Fruit fly (Drosophila melanogaster): ENCODE results near the gene CG31810.

The CG31810 gene

DNA sequence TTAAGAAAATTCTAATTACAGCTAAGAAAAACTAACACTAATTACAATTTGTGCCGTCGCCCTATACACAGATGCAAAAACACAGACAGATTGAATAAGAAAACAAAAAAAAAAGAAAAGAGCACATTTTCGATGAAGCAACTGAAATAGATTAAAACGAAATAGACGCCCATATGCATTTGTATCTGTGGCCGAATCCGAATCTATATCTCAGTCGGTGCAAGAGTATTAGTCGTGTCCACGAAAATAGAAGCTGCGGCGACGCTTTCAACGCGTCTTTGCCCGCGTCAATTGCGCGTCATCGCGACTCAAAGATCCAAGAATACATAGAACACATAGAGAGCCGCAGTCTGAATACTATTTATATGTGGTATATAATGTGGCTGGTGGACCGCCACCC is 22.8 kb upstream of the CG31810 start:
- TF ChIP-seq CG17801 (GFP tag; optimal IDR thresholded peaks at IDR 0.05; ENCODE audit: partially characterized antibody): no peak

DNA sequence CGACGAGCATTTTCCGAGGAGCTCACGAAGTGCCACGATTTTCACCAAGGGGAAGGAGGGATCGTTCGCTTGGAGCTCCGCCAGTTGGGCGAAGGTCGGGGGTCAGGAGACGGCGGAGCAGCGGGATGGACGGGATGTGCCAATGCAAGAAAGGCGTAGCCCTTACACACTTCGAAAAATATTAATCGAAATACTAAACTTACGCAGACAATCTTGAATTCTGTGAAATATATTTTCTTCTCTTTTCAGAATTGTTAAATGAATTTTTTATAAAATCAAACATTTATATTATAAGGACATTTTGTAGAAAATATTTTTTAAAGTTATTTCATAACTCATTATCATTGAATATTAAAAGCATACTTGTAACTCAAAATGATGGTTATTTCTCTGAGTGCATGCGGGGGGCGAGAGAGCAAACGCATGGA is 16.7 kb upstream of the CG31810 start:
- TF ChIP-seq CG17801 (GFP tag; optimal IDR thresholded peaks at IDR 0.05; ENCODE audit: partially characterized antibody): no peak

DNA sequence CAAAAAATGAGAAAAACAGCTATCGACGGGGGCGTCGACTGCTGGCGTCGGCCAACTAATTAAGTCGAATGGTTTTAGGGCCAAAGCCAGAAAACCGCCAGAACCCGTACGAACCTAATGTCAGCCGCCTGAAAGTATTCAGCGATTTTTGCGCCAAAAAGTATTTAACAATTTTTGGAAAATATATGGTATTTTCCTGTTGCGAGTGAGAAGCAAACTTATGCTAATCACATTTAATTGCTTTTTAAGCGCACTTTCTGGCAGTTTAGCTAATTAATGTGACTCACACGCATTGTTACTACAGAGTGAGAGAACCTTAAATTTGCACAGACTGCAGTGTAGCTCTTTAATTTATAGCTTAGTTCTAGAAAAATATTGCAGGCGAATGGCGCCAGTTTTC is 10.4 kb upstream of the CG31810 start:
- no peak for TF ChIP-seq CG17801 (GFP tag; optimal IDR thresholded peaks at IDR 0.05; ENCODE audit: partially characterized antibody)

DNA sequence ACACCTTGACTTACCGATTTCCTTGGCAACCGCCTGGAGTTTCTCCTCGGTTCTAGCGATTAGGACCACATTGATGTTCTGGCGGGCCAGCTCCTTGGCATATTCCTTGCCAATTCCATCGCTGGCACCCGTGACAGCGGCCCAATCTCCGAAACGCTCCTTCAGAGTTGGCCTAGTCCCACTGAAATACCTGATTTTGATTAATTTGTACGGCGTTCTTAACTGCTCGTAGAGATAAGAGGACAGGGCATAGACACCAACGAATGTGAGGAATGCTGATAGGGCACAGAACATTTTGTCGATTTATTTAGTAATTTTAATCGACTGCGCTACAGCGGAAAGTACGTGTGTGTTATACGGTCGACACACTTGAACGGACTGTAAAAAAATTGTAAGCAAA is 9.0 kb upstream of the CG31810 start, which contains the start of gene CG6012:
TSS of gene CG6012 (minus strand) at position 364 of the 400 bp plus-strand sequence.
- no peak for TF ChIP-seq CG17801 (GFP tag; optimal IDR thresholded peaks at IDR 0.05; ENCODE audit: partially characterized antibody)

DNA sequence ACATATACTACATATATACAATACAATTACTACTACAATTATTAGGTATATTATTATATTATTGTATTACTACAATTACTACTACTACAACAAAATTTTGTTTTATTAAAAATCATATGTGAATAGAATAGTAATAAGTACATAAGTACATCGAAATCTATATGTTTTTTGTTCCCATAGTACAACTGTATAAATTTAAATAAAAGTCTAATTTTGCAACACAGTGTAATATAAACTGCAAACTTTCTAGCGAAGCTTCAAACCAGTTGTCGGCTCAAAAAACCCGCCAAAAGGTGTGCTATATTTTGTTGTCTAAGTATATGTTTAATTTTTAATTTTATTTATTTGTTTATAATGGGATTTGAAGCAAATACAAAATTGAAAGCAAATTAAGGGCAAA is 7.4 kb upstream of the CG31810 start:
- TF ChIP-seq CG17801 (GFP tag; optimal IDR thresholded peaks at IDR 0.05; ENCODE audit: partially characterized antibody): no peak

DNA sequence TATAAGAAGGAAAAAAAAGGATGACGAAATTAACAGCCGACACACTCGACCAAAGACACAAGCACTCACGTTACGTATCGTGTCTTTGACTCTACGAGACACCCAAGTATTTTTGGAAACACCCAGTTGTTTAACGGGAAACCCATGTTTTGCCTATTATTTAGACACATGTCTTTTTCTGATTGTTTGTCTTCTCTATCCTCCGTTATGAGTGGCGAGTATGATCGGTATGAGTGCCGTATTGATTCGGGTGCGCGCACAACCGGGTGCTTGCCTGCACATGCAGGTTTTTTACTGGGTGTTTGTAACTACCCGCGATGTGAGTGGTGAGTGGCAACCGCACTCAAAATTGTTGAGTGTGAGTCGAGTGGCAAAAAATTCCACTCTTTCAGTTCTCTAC is 6.9 kb upstream of the CG31810 start:
- TF ChIP-seq CG17801 (GFP tag; optimal IDR thresholded peaks at IDR 0.05; ENCODE audit: partially characterized antibody): no peak

DNA sequence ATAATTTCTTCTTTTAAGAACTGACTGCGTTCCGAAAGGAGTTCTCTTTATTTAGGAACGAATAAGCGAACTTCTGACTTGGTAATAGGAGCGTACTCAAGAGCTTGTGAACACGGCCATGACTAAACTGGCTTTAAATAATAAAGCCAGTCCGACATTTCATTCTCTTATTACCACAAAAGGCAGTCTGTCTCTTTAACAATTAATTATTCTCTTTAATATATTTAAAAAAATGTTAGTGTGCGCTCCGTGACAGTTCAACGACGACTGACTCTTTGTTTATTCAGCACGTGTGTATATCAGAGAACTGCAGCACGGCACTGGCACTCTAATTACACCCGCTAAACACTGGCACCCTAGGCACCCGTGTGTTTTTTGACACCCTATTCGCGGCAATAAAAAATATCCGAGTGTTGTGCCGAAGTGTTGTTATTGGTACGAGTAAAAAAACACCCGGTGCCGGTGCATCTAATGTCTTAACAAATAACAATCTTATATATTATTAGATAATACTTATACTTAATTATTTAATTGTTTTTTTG is 6.4 kb upstream of the CG31810 start, which contains the start of gene CG31809:
TSS of gene CG31809 (minus strand) at position 249 of the 542 bp plus-strand sequence.
- no peak for TF ChIP-seq CG17801 (GFP tag; optimal IDR thresholded peaks at IDR 0.05; ENCODE audit: partially characterized antibody)

DNA sequence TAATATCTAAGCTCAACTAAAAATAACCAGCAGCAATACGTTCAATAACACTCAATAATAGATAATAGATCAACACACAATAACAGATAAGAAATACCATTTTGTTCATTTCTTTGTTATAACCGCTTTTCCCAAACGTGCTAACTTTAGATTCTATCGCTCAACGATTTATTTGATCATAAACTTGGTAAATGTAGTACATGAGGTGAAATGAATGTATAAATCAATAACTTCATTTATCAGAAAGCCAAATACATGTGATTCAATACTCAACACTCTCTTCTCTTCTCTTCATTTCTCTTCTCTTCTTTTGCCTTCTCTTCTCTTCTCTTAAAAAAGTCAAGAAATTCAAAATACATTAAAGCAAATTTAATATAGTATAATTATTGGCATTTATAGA is 5.5 kb upstream of the CG31810 start:
- no peak for TF ChIP-seq CG17801 (GFP tag; optimal IDR thresholded peaks at IDR 0.05; ENCODE audit: partially characterized antibody)

DNA sequence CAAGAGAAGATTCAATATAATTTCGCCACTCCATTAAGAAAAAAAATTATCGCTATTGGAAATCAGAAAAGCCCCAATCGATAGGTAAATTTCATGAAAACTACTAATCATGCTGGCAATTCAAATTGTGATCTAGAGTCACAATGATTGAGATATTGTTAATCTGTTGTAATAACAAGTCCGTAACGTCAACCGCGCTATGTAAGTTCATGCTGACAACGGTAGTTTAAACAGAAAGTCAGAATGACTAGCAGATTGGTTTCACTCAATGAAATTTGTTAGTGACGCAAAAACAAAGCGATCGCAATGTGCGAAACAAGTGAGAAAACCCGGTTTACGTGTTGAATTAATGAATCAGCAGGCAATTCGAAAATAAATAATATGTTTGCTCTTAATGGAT is 5.0 kb upstream of the CG31810 start:
- no peak for TF ChIP-seq CG17801 (GFP tag; optimal IDR thresholded peaks at IDR 0.05; ENCODE audit: partially characterized antibody)

DNA sequence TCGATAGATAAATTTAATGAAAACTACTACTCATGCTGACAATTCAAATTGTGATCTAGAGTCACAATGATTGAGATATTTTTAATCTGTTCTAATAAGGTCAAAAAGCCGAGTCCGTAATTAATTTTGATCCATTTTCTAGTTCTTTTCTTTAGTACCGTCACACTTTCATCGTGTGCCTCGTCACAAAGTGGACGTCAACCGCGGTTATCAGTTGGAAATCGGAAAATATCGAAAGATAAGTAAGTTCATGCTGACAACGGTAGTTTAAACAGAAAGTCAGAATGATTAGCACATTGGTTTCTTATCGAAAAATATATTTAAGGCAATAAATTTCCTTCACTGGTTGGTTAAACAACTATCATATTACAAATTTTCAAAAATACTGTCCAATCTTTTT is 1.7 kb downstream of the CG31810 start:
- TF ChIP-seq CG17801 (GFP tag; optimal IDR thresholded peaks at IDR 0.05; ENCODE audit: partially characterized antibody): no peak

DNA sequence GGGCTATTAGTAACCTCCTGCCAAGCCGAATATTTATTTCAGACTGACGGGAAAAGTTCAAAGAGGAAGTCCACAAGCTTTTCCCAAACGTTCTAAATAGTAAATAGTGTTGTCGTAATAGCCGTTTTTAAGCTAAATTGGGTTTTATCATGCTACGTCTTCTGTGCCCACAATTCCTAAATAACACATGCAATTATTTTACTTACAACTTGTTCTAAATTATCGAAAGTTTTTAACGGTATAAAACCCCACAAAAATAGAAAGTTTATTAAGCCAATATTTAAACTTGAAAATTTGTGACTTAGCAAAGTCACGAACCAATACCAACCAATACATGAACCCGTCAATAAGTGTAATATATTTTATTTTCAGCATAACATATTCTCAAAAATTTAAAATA is 3.5 kb downstream of the CG31810 start, which contains the start of gene CG13284:
TSS of gene CG13284 (minus strand) at position 47 of the 400 bp plus-strand sequence.
- no peak for TF ChIP-seq CG17801 (GFP tag; optimal IDR thresholded peaks at IDR 0.05; ENCODE audit: partially characterized antibody)

DNA sequence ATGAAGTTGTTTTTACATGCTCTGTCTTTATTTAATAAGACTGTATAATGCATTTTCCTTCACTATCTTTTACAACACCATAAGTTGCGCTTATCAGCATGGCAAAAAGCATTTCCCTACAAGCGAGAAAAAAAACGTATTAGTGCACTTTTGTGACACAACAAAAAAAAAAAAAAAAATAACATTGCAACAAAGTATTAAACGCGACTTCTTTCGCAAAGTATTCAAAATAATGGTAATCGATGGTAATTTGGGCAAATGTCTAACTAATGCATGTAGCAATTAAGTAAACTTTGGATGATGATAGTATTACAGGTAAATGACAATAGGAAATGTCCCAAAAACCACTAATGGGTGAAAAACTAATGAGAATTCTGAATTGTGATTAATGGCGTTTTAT is 4.2 kb downstream of the CG31810 start:
- TF ChIP-seq CG17801 (GFP tag; optimal IDR thresholded peaks at IDR 0.05; ENCODE audit: partially characterized antibody): no peak

DNA sequence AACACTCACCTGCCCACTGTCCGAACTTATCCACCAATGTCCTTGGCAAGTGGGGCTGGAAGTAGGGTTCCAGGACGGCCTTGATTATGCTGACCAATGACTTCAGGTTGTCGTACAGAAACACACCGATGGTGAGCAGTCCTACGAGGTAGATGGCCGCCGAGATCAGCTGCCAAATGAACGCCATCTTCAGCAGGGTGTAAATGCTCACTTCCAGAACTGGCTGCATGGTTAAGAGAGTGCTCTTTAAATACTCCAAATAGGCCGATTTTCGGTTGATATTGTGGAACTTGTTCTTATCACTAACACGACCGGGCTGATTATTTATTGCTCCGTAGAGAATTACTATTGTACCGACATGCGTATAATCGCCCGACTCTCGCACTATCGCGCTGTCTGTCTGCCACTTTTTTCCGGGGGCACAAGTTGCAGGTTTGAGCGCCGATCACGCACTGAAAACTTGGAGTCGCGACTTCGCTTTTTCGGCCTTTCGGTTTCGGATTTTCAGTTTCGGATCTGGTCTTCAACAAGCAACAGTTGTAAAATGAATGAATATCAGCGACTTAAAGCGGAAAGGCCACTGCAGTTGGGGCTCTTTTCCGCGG is 5.3 kb downstream of the CG31810 start:
- TF ChIP-seq CG17801 (GFP tag; optimal IDR thresholded peaks at IDR 0.05; ENCODE audit: partially characterized antibody): no peak

DNA sequence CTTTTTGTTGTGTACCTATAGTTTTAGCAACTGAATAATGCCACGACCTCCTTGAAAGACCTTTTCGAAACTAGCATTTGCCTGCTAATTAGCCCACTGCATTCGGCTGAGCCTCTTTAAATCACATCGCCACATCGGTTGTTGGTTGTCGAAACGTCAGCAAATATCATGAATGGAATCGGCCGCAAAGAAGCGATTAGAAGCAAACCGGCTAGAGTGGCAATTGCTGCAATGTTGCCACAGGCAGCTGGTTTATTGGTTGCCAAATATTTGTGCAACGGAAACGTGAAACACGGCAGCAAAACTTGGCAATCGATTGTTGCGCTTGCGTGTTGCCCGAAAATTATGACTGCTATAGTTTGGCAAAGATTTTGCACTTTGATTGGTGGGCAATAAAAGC is 7.0 kb downstream of the CG31810 start:
- TF ChIP-seq CG17801 (GFP tag; optimal IDR thresholded peaks at IDR 0.05; ENCODE audit: partially characterized antibody): no peak

DNA sequence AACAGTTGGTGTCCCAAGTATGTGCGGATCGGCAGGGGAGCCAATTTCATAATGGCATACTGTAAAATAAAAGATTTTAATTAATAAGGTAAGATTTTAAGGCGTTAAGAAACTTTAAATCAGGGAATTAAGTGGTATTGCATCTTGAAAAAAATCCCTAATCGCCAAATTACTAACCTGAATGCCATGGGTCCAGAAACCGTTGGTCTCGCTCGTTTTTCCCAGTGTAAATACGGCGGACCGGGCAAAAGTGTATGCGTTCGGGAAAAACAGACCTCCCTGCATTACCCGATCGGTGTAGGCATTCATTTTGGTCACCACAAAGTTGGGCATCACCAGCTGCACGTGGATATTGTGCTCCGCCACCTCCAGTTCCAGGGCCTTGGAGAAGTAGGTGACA is 8.8 kb downstream of the CG31810 start:
- TF ChIP-seq CG17801 (GFP tag; optimal IDR thresholded peaks at IDR 0.05; ENCODE audit: partially characterized antibody): no peak

DNA sequence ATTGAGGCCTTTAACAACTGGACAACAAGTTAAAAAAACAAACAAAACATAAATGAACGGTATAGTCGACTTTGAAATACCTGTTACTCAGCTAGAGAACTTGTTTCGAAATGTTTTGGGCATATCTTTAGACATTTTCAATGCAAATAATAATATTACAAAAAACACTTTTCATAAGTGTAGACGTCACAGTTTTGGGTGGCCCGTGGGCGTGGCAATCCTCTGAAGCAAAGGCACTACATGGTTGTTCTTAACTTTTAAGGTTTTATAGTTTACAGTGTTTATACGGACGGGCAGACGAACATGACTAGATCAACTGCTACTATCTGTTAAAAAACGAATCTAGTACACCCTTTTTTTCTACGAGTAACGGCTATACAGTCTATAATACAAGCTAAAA is 9.7 kb downstream of the CG31810 start:
- TF ChIP-seq CG17801 (GFP tag; optimal IDR thresholded peaks at IDR 0.05; ENCODE audit: partially characterized antibody): no peak

DNA sequence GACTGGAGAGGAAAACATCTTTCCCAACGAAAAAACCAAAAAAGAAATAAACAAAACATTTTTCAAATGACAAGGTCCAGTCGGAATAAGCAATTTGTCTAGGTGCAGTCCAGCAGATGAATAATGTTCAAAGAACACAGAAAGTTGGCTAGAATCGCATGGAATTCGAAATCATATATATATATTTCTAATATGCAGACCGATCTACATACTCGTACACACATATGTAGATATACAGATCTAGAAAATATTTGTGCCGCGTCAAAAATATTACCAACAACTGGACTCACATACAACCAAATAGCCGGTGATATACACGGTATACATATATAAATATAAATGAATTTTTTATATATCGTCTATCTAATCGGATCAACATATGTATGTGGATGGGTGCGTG is 12.5 kb downstream of the CG31810 start:
- TF ChIP-seq CG17801 (GFP tag; optimal IDR thresholded peaks at IDR 0.05; ENCODE audit: partially characterized antibody): no peak
